Worm (Caenorhabditis elegans) whole organism, L3 larva: ENCODE data around the gene ZK945.8.

Experiments used
- aly-2 ChIP-seq: fragments of 150-350 bp; optimal IDR thresholded peaks from 2 replicates; lab custom pipeline; 2014; ENCODE audit warnings: missing biosample characterization, missing genetic modification characterization
- ceh-82 ChIP-seq: fragments of 150-350 bp; optimal IDR thresholded peaks from 2 replicates; lab custom pipeline; 2014; ENCODE audit warnings: missing biosample characterization, missing genetic modification characterization
- nfya-1 ChIP-seq: sonication (generic microtip); optimal IDR thresholded peaks from 2 replicates; lab custom pipeline; 2017; ENCODE audit warnings: missing genetic modification characterization, mild to moderate bottlenecking, missing compliant biosample characterization, antibody characterized with exemption, moderate library complexity; ENCODE audit not compliant: insufficient read depth
- nhr-23 ChIP-seq: fragments of 150-350 bp; optimal IDR thresholded peaks from 2 replicates; lab custom pipeline; 2014; ENCODE audit warnings: missing biosample characterization, missing genetic modification reagents, missing genetic modification characterization
- snpc-4 ChIP-seq: fragments of 150-350 bp; optimal IDR thresholded peaks from 2 replicates; lab custom pipeline; 2014; ENCODE audit warnings: missing biosample characterization, missing genetic modification characterization
- ztf-4 ChIP-seq: fragments of 150-350 bp; optimal IDR thresholded peaks from 2 replicates; lab custom pipeline; 2014; ENCODE audit warnings: missing biosample characterization, missing genetic modification characterization

ce11 chrII:10155106-10155505 lies 46.7 kb downstream of the ZK945.8 start, which contains the start of gene nlp-63:
- no peak for TF ChIP-seq ceh-82 (tag; lab: Kevin White, UChicago)
- TF ChIP-seq aly-2 (tag; lab: Kevin White, UChicago) = no peak
- TF ChIP-seq ztf-4 = no peak
- no peak for TF ChIP-seq snpc-4
- no peak for TF ChIP-seq nhr-23 (tag; lab: Kevin White, UChicago)
- no peak for TF ChIP-seq nfya-1 (tag; lab: Kevin White, UChicago)
